Fruit fly (Drosophila melanogaster) whole organism, prepupa: ENCODE results near the gene CG44837.

Experiments
- Blimp-1 ChIP-seq: fragments of 200-800 bp; sonication (Bioruptor generic); optimal IDR thresholded peaks from 3 replicates; lab custom pipeline; 2017; ENCODE audit warnings: missing biosample characterization, missing genetic modification characterization, mild to moderate bottlenecking, moderate library complexity, missing genetic modification reagents
- CG10669 ChIP-seq: fragments of 200-800 bp; sonication (Bioruptor generic); optimal IDR thresholded peaks from 3 replicates; lab custom pipeline; 2018; ENCODE audit warnings: missing biosample characterization, mild to moderate bottlenecking, missing genetic modification characterization, moderate library complexity
- CG11294 ChIP-seq: fragments of 200-800 bp; sonication (Bioruptor generic); IDR thresholded peaks from 2 replicates; pipeline ENCODE4 v1.3.6; 2022; ENCODE audit warnings: missing biosample characterization, missing genetic modification characterization
- CG15336 ChIP-seq: fragments of 200-800 bp; sonication (Bioruptor generic); IDR thresholded peaks from 2 replicates; pipeline ENCODE4 v1.3.6; 2022; ENCODE audit warnings: missing biosample characterization, missing genetic modification characterization
- CG34406 ChIP-seq: fragments of 200-800 bp; sonication (Bioruptor generic); optimal IDR thresholded peaks from 3 replicates; lab custom pipeline; 2016; ENCODE audit warnings: missing biosample characterization, missing genetic modification characterization
- CG4318 ChIP-seq: fragments of 200-800 bp; sonication (Bioruptor generic); optimal IDR thresholded peaks from 3 replicates; lab custom pipeline; 2017; ENCODE audit warnings: missing biosample characterization, mild to moderate bottlenecking, missing genetic modification characterization
- CG6792 ChIP-seq: fragments of 200-800 bp; sonication (Bioruptor generic); optimal IDR thresholded peaks from 3 replicates; lab custom pipeline; 2016; ENCODE audit warnings: missing biosample characterization, missing genetic modification characterization
- CG6854 ChIP-seq: fragments of 200-800 bp; sonication (Bioruptor generic); optimal IDR thresholded peaks from 2 replicates; lab custom pipeline; 2017; ENCODE audit warnings: missing biosample characterization, mild to moderate bottlenecking, missing genetic modification characterization
- CG7368 ChIP-seq: fragments of 200-800 bp; sonication (Bioruptor generic); optimal IDR thresholded peaks from 3 replicates; lab custom pipeline; 2016; ENCODE audit warnings: missing biosample characterization, missing genetic modification characterization
- CG8319 ChIP-seq: fragments of 200-800 bp; sonication (Bioruptor generic); optimal IDR thresholded peaks from 3 replicates; lab custom pipeline; 2016; ENCODE audit warnings: missing biosample characterization, missing genetic modification characterization
- CG8632 ChIP-seq: fragments of 200-800 bp; sonication (Bioruptor generic); optimal IDR thresholded peaks from 3 replicates; lab custom pipeline; 2016; ENCODE audit warnings: missing biosample characterization, missing genetic modification characterization
- Eip78C ChIP-seq: fragments of 200-800 bp; sonication (Bioruptor generic); peaks from one replicate; lab custom pipeline; 2016; ENCODE audit warnings: missing biosample characterization, missing genetic modification characterization
- Eip93F ChIP-seq: fragments of 200-800 bp; sonication (Bioruptor generic); optimal IDR thresholded peaks from 2 replicates; lab custom pipeline; 2016; ENCODE audit warnings: missing biosample characterization, mild to moderate bottlenecking, missing genetic modification characterization
- Ets21C ChIP-seq: fragments of 200-800 bp; sonication (Bioruptor generic); optimal IDR thresholded peaks from 3 replicates; lab custom pipeline; 2016; ENCODE audit warnings: missing biosample characterization, missing genetic modification characterization
- Gug ChIP-seq: fragments of 200-800 bp; sonication (Bioruptor generic); IDR thresholded peaks from 2 replicates; pipeline ENCODE4 v1.3.6; 2022; ENCODE audit warnings: missing biosample characterization, missing genetic modification characterization
- Hr39 ChIP-seq: fragments of 200-800 bp; sonication (Bioruptor generic); optimal IDR thresholded peaks from 2 replicates; lab custom pipeline; 2016; ENCODE audit warnings: missing biosample characterization, missing genetic modification characterization
- Hr4 ChIP-seq: fragments of 200-800 bp; sonication (Bioruptor generic); optimal IDR thresholded peaks from 3 replicates; lab custom pipeline; 2016; ENCODE audit warnings: missing biosample characterization, missing genetic modification characterization
- Met ChIP-seq: fragments of 200-800 bp; sonication (Bioruptor generic); optimal IDR thresholded peaks from 3 replicates; lab custom pipeline; 2016; ENCODE audit warnings: missing biosample characterization, missing genetic modification characterization
- OdsH ChIP-seq: fragments of 200-800 bp; sonication (Bioruptor generic); optimal IDR thresholded peaks from 3 replicates; lab custom pipeline; 2016; ENCODE audit warnings: missing biosample characterization, missing genetic modification characterization
- Sox14 ChIP-seq: fragments of 200-800 bp; sonication (Bioruptor generic); optimal IDR thresholded peaks from 3 replicates; lab custom pipeline; 2016; ENCODE audit warnings: missing biosample characterization, missing genetic modification characterization
- Sox15 ChIP-seq: fragments of 200-800 bp; sonication (Bioruptor generic); optimal IDR thresholded peaks from 3 replicates; lab custom pipeline; 2016; ENCODE audit warnings: missing biosample characterization, missing genetic modification characterization
- achi ChIP-seq: fragments of 200-800 bp; sonication (Bioruptor generic); optimal IDR thresholded peaks from 3 replicates; lab custom pipeline; 2016; ENCODE audit warnings: missing biosample characterization, missing genetic modification characterization
- cyc ChIP-seq: fragments of 200-800 bp; sonication (Bioruptor generic); optimal IDR thresholded peaks from 3 replicates; lab custom pipeline; 2016; ENCODE audit warnings: missing biosample characterization, missing genetic modification characterization
- dac ChIP-seq: fragments of 200-800 bp; sonication (Bioruptor generic); optimal IDR thresholded peaks from 2 replicates; lab custom pipeline; 2017; ENCODE audit warnings: missing biosample characterization, mild to moderate bottlenecking, missing genetic modification characterization
- dsx ChIP-seq: fragments of 200-800 bp; optimal IDR thresholded peaks from 3 replicates; lab custom pipeline; 2019; ENCODE audit warnings: missing biosample characterization, mild to moderate bottlenecking, missing genetic modification characterization, moderate library complexity; ENCODE audit not compliant: poor library complexity, severe bottlenecking
- eg ChIP-seq: fragments of 200-800 bp; sonication (Bioruptor generic); IDR thresholded peaks from 3 replicates; pipeline ENCODE4 v1.3.6; 2022; ENCODE audit warnings: missing biosample characterization, missing genetic modification characterization
- esn ChIP-seq: fragments of 200-800 bp; sonication (Bioruptor generic); optimal IDR thresholded peaks from 2 replicates; lab custom pipeline; 2016; ENCODE audit warnings: missing biosample characterization, mild to moderate bottlenecking, missing genetic modification characterization, moderate library complexity
- fd59A ChIP-seq: fragments of 200-800 bp; sonication (Bioruptor generic); optimal IDR thresholded peaks from 2 replicates; lab custom pipeline; 2017; ENCODE audit warnings: missing biosample characterization, mild to moderate bottlenecking, missing genetic modification characterization, missing genetic modification reagents
- fd85E ChIP-seq: fragments of 200-800 bp; sonication (Bioruptor generic); optimal IDR thresholded peaks from 3 replicates; lab custom pipeline; 2016; ENCODE audit warnings: missing biosample characterization, missing genetic modification characterization
- fkh ChIP-seq: fragments of 200-800 bp; sonication (Bioruptor generic); optimal IDR thresholded peaks from 3 replicates; lab custom pipeline; 2017; ENCODE audit warnings: missing biosample characterization, mild to moderate bottlenecking, missing genetic modification characterization, moderate library complexity
- lz ChIP-seq: fragments of 200-800 bp; sonication (Bioruptor generic); optimal IDR thresholded peaks from 3 replicates; lab custom pipeline; 2016; ENCODE audit warnings: missing biosample characterization, missing genetic modification characterization
- net ChIP-seq: fragments of 200-800 bp; sonication (Bioruptor generic); optimal IDR thresholded peaks from 3 replicates; lab custom pipeline; 2016; ENCODE audit warnings: missing biosample characterization, missing genetic modification characterization
- spab ChIP-seq: fragments of 200-800 bp; sonication (Bioruptor generic); optimal IDR thresholded peaks from 2 replicates; lab custom pipeline; 2017; ENCODE audit warnings: missing biosample characterization, mild to moderate bottlenecking, missing genetic modification characterization, missing genetic modification reagents
- svp ChIP-seq: fragments of 200-800 bp; sonication (Bioruptor generic); peaks from one replicate; lab custom pipeline; 2016; ENCODE audit warnings: missing biosample characterization, missing genetic modification characterization
- vri ChIP-seq: fragments of 200-800 bp; sonication (Bioruptor generic); optimal IDR thresholded peaks from 3 replicates; lab custom pipeline; 2016; ENCODE audit warnings: missing biosample characterization, mild to moderate bottlenecking, missing genetic modification characterization

CG44837 gene

dm6 chr3L:11862266-11862665 lies 76.4 kb downstream of the CG44837 start:
- TF ChIP-seq CG6854 (GFP tag; lab: Kevin White, UChicago) (no peak), fd85E (GFP tag; lab: Kevin White, UChicago) (no peak), Ets21C (GFP tag; lab: Kevin White, UChicago) (no peak), CG7368 (GFP tag; lab: Kevin White, UChicago) (no peak), dac (no peak), dsx (GFP tag; lab: Kevin White, UChicago) (no peak), Sox15 (GFP tag; lab: Kevin White, UChicago) (no peak), vri (no peak), OdsH (GFP tag; lab: Kevin White, UChicago) (no peak), CG4318 (GFP tag; lab: Kevin White, UChicago) (no peak), Hr39 (GFP tag; lab: Kevin White, UChicago) (no peak), esn (GFP tag; lab: Kevin White, UChicago) (no peak), eg (GFP tag; lab: Robert Waterston, UW) (no peak)

- TF ChIP-seq svp (GFP tag; lab: Kevin White, UChicago) = peak; percentile 50
- TF ChIP-seq Eip78C (GFP tag; lab: Kevin White, UChicago) = peak; percentile 19
- TF ChIP-seq eg (GFP tag; lab: Robert Waterston, UW) = no peak
These were observed 79.9 kb downstream of the CG44837 start for dm6 chr3L:11858745-11859144.

- TF ChIP-seq Met (GFP tag; lab: Kevin White, UChicago) = no peak
- TF ChIP-seq svp (GFP tag; lab: Kevin White, UChicago) = peak; percentile 2
These were observed 85.7 kb downstream of the CG44837 start for dm6 chr3L:11852924-11853323.

dm6 chr3L:11847703-11848102 lies 91.0 kb downstream of the CG44837 start, which contains the start of gene CG12521:
Gene CG12521, minus strand, starts transcription at chr3L:11847803.
- TF ChIP-seq dsx (GFP tag; lab: Kevin White, UChicago) (no peak), CG6854 (GFP tag; lab: Kevin White, UChicago) (no peak), net (no peak), esn (GFP tag; lab: Kevin White, UChicago) (no peak), vri (no peak), fd59A (no peak), eg (GFP tag; lab: Robert Waterston, UW) (no peak), CG34406 (GFP tag; lab: Kevin White, UChicago) (no peak), Gug (no peak), achi (GFP tag; lab: Kevin White, UChicago) (no peak), Hr39 (GFP tag; lab: Kevin White, UChicago) (no peak), CG11294 (no peak), dac (no peak)

- TF ChIP-seq fd59A = no peak
- no peak for TF ChIP-seq spab (GFP tag; lab: Kevin White, UChicago)
- TF ChIP-seq Eip93F = no peak
- no peak for TF ChIP-seq svp (GFP tag; lab: Kevin White, UChicago)
- TF ChIP-seq fd85E (GFP tag; lab: Kevin White, UChicago) = no peak
- TF ChIP-seq CG8319 (GFP tag; lab: Kevin White, UChicago) = no peak
- no peak for TF ChIP-seq cyc
These were observed 102.0 kb downstream of the CG44837 start, which contains the start of gene CG43064 for dm6 chr3L:11836575-11837077. Gene CG43064, minus strand, starts transcription at chr3L:11836721.

dm6 chr3L:11833296-11833717 lies 105.4 kb downstream of the CG44837 start, which contains the start of gene CycA:
Gene CycA, minus strand, starts transcription at chr3L:11833578.
- TF ChIP-seq CG6792 = no peak
- peak; percentile 20 for TF ChIP-seq lz (GFP tag; lab: Kevin White, UChicago)
- TF ChIP-seq Sox14 (GFP tag; lab: Kevin White, UChicago) = peak; percentile 32
- TF ChIP-seq Eip78C (GFP tag; lab: Kevin White, UChicago) = peak; percentile 68
- no peak for TF ChIP-seq CG15336 (GFP tag; lab: Robert Waterston, UW)
- peak; percentile 29 for TF ChIP-seq Blimp-1
- no peak for TF ChIP-seq esn (GFP tag; lab: Kevin White, UChicago)
- no peak for TF ChIP-seq Hr4 (GFP tag; lab: Kevin White, UChicago)
- TF ChIP-seq CG8632 = no peak
- TF ChIP-seq CG10669 (GFP tag; lab: Kevin White, UChicago) = no peak
- TF ChIP-seq Gug = no peak
- peak; percentile 0 for TF ChIP-seq achi (GFP tag; lab: Kevin White, UChicago)
- TF ChIP-seq fkh (GFP tag; lab: Kevin White, UChicago) = peak; percentile 67
- TF ChIP-seq, all 60 proteins: peak for 6
